Worm (Caenorhabditis elegans): ENCODE results near the gene C16D2.1.

Gene C16D2.1

ce11 chrII:9141110-9141509, 9.6 kb downstream of the C16D2.1 start:
- no peak for TF ChIP-seq ceh-24 (tag; optimal IDR thresholded peaks at IDR 0.05)
- no peak for TF ChIP-seq sox-2 (GFP tag; IDR thresholded peaks at IDR 0.05)
- TF ChIP-seq pax-1 (tag; optimal IDR thresholded peaks at IDR 0.05): no peak
- TF ChIP-seq eyg-1 (tag; optimal IDR thresholded peaks at IDR 0.05): no peak
- TF ChIP-seq elt-2 (tag; optimal IDR thresholded peaks at IDR 0.05): no peak
- no peak for TF ChIP-seq ceh-19 (GFP tag; optimal IDR thresholded peaks at IDR 0.05)
- TF ChIP-seq ceh-30 (tag; optimal IDR thresholded peaks at IDR 0.05): no peak

ce11 chrII:9143795-9144194, 12.3 kb downstream of the C16D2.1 start:
- TF ChIP-seq ceh-19 (GFP tag; optimal IDR thresholded peaks at IDR 0.05): no peak
- no peak for TF ChIP-seq elt-2 (tag; optimal IDR thresholded peaks at IDR 0.05)
- no peak for TF ChIP-seq pag-3 (tag; optimal IDR thresholded peaks at IDR 0.05; ENCODE audit: borderline replicate concordance)
- TF ChIP-seq ceh-31 (tag; optimal IDR thresholded peaks at IDR 0.05): no peak
- TF ChIP-seq ceh-18 (tag; optimal IDR thresholded peaks at IDR 0.05): no peak
- TF ChIP-seq unc-3 (GFP tag; conservative IDR thresholded peaks at IDR 0.05): no peak
- no peak for TF ChIP-seq unc-3 (tag; optimal IDR thresholded peaks at IDR 0.05)
- no peak for TF ChIP-seq rnt-1 (tag; optimal IDR thresholded peaks at IDR 0.05)
- TF ChIP-seq unc-42 (tag; optimal IDR thresholded peaks at IDR 0.05): no peak
- TF ChIP-seq K02D7.2 (tag; optimal IDR thresholded peaks at IDR 0.05): no peak
- TF ChIP-seq ama-1 (optimal IDR thresholded peaks at IDR 0.05): no peak

DNA sequence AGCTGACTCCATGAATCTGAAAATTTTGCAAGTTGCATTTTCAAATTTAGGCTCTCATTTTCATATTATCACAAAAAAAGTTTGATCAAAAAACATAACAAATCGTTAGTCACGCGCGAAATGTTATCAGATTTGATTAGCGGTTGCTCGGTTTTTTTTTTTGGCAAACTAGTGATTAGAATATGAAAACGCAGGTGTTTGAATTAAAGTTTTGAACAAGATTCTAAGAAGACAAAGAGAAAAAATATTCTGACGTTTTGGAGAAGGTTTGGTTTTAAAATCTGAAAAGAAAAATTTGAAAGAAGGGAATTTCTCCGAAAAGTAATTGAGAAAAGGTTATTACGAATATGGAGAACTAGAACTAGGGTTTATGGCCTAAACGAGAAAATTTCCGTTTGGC, 12.9 kb downstream of the C16D2.1 start:
- TF ChIP-seq ceh-19 (GFP tag; optimal IDR thresholded peaks at IDR 0.05) (no peak), syd-9 (tag; optimal IDR thresholded peaks at IDR 0.05) (no peak), hlh-6 (tag; optimal IDR thresholded peaks at IDR 0.05) (no peak), pros-1 (tag; optimal IDR thresholded peaks at IDR 0.05) (no peak)

ce11 chrII:9145961-9146360, 14.5 kb downstream of the C16D2.1 start, which contains the start of gene W07A12.4:
Gene W07A12.4, plus strand, starts transcription at chrII:9146261.
- TF ChIP-seq zip-5 (tag; optimal IDR thresholded peaks at IDR 0.05) (no peak), pha-2 (tag; optimal IDR thresholded peaks at IDR 0.05) (no peak), tbx-7 (tag; optimal IDR thresholded peaks at IDR 0.05) (no peak), pax-1 (tag; optimal IDR thresholded peaks at IDR 0.05) (no peak), ceh-31 (tag; optimal IDR thresholded peaks at IDR 0.05) (no peak), ceh-24 (tag; optimal IDR thresholded peaks at IDR 0.05) (no peak), unc-42 (tag; optimal IDR thresholded peaks at IDR 0.05) (no peak), K02D7.2 (tag; optimal IDR thresholded peaks at IDR 0.05) (no peak), ets-4 (tag; optimal IDR thresholded peaks at IDR 0.05) (no peak), unc-86 (tag; optimal IDR thresholded peaks at IDR 0.05) (no peak), ceh-6 (GFP tag; optimal IDR thresholded peaks at IDR 0.05) (no peak), pag-3 (tag; optimal IDR thresholded peaks at IDR 0.05; ENCODE audit: borderline replicate concordance) (no peak), madf-2 (tag; optimal IDR thresholded peaks at IDR 0.05) (no peak), C08G9.2 (tag; optimal IDR thresholded peaks at IDR 0.05) (no peak)

DNA sequence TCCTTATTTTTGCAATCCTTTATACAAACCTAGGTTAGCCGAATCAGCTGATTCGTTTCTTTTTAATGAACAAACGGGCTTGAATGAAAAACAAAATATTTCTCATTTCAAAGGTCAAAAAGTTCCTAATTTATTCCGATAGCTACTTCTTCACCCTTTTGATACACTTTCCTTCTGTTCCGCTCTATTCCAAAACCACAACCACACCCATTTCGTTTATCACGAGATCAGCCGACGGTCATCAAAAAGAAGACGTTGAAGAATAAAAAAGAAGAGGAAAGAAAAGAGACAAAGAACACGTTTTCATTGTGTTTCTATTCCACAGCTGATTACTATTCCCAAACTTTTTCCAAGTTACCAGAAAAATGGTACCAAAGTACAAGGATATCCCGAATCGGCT, 16.6 kb downstream of the C16D2.1 start:
- no peak for TF ChIP-seq rnt-1 (tag; optimal IDR thresholded peaks at IDR 0.05)
- no peak for TF ChIP-seq pat-9 (tag; optimal IDR thresholded peaks at IDR 0.05)
- no peak for TF ChIP-seq fkh-6 (tag; optimal IDR thresholded peaks at IDR 0.05)
- TF ChIP-seq ceh-2 (tag; optimal IDR thresholded peaks at IDR 0.05): no peak
- no peak for TF ChIP-seq mec-3 (tag; optimal IDR thresholded peaks at IDR 0.05; ENCODE audit: borderline replicate concordance)
- no peak for TF ChIP-seq fkh-10 (GFP tag; optimal IDR thresholded peaks at IDR 0.05)
- TF ChIP-seq hlh-8 (tag; optimal IDR thresholded peaks at IDR 0.05): no peak
- no peak for TF ChIP-seq Y22D7AL.16 (tag; optimal IDR thresholded peaks at IDR 0.05)
- no peak for TF ChIP-seq tbx-2 (tag; optimal IDR thresholded peaks at IDR 0.05)
- TF ChIP-seq ceh-22 (tag; optimal IDR thresholded peaks at IDR 0.05): no peak
- TF ChIP-seq ceh-9 (tag; optimal IDR thresholded peaks at IDR 0.05): no peak
- no peak for TF ChIP-seq ceh-6 (GFP tag; optimal IDR thresholded peaks at IDR 0.05)
- no peak for TF ChIP-seq unc-3 (GFP tag; conservative IDR thresholded peaks at IDR 0.05)
- TF ChIP-seq unc-3 (tag; optimal IDR thresholded peaks at IDR 0.05): no peak
- no peak for TF ChIP-seq hlh-6 (tag; optimal IDR thresholded peaks at IDR 0.05)
- TF ChIP-seq sox-2 (GFP tag; IDR thresholded peaks at IDR 0.05): no peak
- no peak for TF ChIP-seq gmeb-2 (tag; optimal IDR thresholded peaks at IDR 0.05)
- TF ChIP-seq C08G9.2 (tag; optimal IDR thresholded peaks at IDR 0.05): no peak

Measured in whole organism, late embryonic.